Worm (Caenorhabditis elegans) whole organism, early embryonic: ENCODE results near the gene dhhc-9.

ENCODE experiments used
- F13C5.2 ChIP-seq: sonication (generic microtip); optimal IDR thresholded peaks from 2 replicates; lab custom pipeline; 2017; ENCODE audit warnings: mild to moderate bottlenecking, missing genetic modification characterization, inconsistent platforms, missing compliant biosample characterization
- ama-1 ChIP-seq: fragments of 150-350 bp; optimal IDR thresholded peaks from 2 replicates; lab custom pipeline; 2014
- scrt-1 ChIP-seq: fragments of 200-800 bp; sonication (Bioruptor generic); IDR thresholded peaks from 2 replicates; pipeline ENCODE4 v1.3.6; 2022; ENCODE audit warnings: missing genetic modification characterization, missing compliant biosample characterization

- TF ChIP-seq F13C5.2 (tag; lab: Kevin White, UChicago) (no peak), ama-1 (lab: Kevin White, UChicago) (no peak), scrt-1 (no peak)
Measured at ce11 chrX:2362872-2363271, 39.0 kb downstream of the dhhc-9 start.
